Worm (Caenorhabditis elegans): ENCODE results near the gene gpx-3.

ce11 chrX:9616919-9617318 is 29.2 kb downstream of the gpx-3 start, which contains the start of gene C11E4.7:
- TF ChIP-seq gmeb-1 (tag; optimal IDR thresholded peaks at IDR 0.05) (no peak), nhr-23 (tag; optimal IDR thresholded peaks at IDR 0.05) (no peak), ama-1 (optimal IDR thresholded peaks at IDR 0.05) (no peak), blmp-1 (tag; optimal IDR thresholded peaks at IDR 0.05; ENCODE audit: insufficient read depth) (no peak), unc-62 (GFP tag; optimal IDR thresholded peaks at IDR 0.05) (no peak), mdl-1 (tag; optimal IDR thresholded peaks at IDR 0.05) (no peak), fos-1 (tag; optimal IDR thresholded peaks at IDR 0.05) (no peak), unc-39 (tag; optimal IDR thresholded peaks at IDR 0.05) (no peak), ceh-82 (tag; optimal IDR thresholded peaks at IDR 0.05) (no peak), ztf-11 (tag; optimal IDR thresholded peaks at IDR 0.05) (no peak), aly-2 (tag; optimal IDR thresholded peaks at IDR 0.05) (no peak)
